Worm (Caenorhabditis elegans): ENCODE data around the gene hsp-60.

The hsp-60 gene

ce11 chrIII:1652181-1652580, 32.6 kb downstream of the hsp-60 start, which contains the start of gene Y22D7AL.1:
Y22D7AL.1 (plus strand) TSS chrIII:1652481.
- TF ChIP-seq lsl-1 (GFP tag; optimal IDR thresholded peaks at IDR 0.05) (no peak), lir-1 (GFP tag; conservative IDR thresholded peaks at IDR 0.05) (no peak), C06A6.2 (GFP tag; conservative IDR thresholded peaks at IDR 0.05) (no peak), K12H6.12 (tag; optimal IDR thresholded peaks at IDR 0.05) (no peak), F23B12.7 (tag; optimal IDR thresholded peaks at IDR 0.05; ENCODE audit: insufficient read depth) (no peak), sdz-38 (tag; optimal IDR thresholded peaks at IDR 0.05) (no peak), xnd-1 (tag; optimal IDR thresholded peaks at IDR 0.05) (no peak), Y79H2A.3 (GFP tag; conservative IDR thresholded peaks at IDR 0.05) (no peak), somi-1 (GFP tag; optimal IDR thresholded peaks at IDR 0.05) (no peak), lsy-27 (tag; optimal IDR thresholded peaks at IDR 0.05; ENCODE audit: borderline replicate concordance, insufficient read depth) (no peak), bed-2 (GFP tag; IDR thresholded peaks at IDR 0.05) (no peak), cebp-1 (GFP tag; IDR thresholded peaks at IDR 0.05) (no peak), cebp-1 (tag; optimal IDR thresholded peaks at IDR 0.05) (no peak), tbx-9 (tag; optimal IDR thresholded peaks at IDR 0.05; ENCODE audit: borderline replicate concordance) (no peak)

ce11 chrIII:1652925-1653324, 33.4 kb downstream of the hsp-60 start:
- TF ChIP-seq gei-17 (GFP tag; optimal IDR thresholded peaks at IDR 0.05): no peak
- TF ChIP-seq F57C9.4 (tag; optimal IDR thresholded peaks at IDR 0.05): no peak
- no peak for TF ChIP-seq ztf-26 (tag; optimal IDR thresholded peaks at IDR 0.05)
- no peak for TF ChIP-seq nfyb-1 (GFP tag; IDR thresholded peaks at IDR 0.05)
- TF ChIP-seq B0261.1 (tag; optimal IDR thresholded peaks at IDR 0.05): no peak
- TF ChIP-seq ztf-28 (GFP tag; IDR thresholded peaks at IDR 0.05): no peak
- TF ChIP-seq xnd-1 (tag; optimal IDR thresholded peaks at IDR 0.05): no peak
- TF ChIP-seq F23B12.7 (tag; optimal IDR thresholded peaks at IDR 0.05; ENCODE audit: insufficient read depth): no peak

ce11 chrIII:1656307-1656706, 36.8 kb downstream of the hsp-60 start:
- TF ChIP-seq egrh-3 (GFP tag; IDR thresholded peaks at IDR 0.05): peak; percentile 91

- TF ChIP-seq snpc-3.4 (tag; optimal IDR thresholded peaks at IDR 0.05) (no peak), let-526 (GFP tag; IDR thresholded peaks at IDR 0.05) (no peak), ceh-79 (tag; optimal IDR thresholded peaks at IDR 0.05) (no peak), mcd-1 (GFP tag; IDR thresholded peaks at IDR 0.05) (no peak), F57A8.1 (GFP tag; optimal IDR thresholded peaks at IDR 0.05) (no peak), mxl-1 (tag; optimal IDR thresholded peaks at IDR 0.05) (no peak), him-1 (tag; optimal IDR thresholded peaks at IDR 0.05) (no peak), lin-40 (tag; optimal IDR thresholded peaks at IDR 0.05) (no peak), ztf-3 (GFP tag; optimal IDR thresholded peaks at IDR 0.05) (no peak), zfh-2 (GFP tag; conservative IDR thresholded peaks at IDR 0.05) (no peak), ceh-91 (GFP tag; IDR thresholded peaks at IDR 0.05) (no peak), dpff-1 (tag; optimal IDR thresholded peaks at IDR 0.05) (no peak)
Measured at ce11 chrIII:1657380-1657779, 37.8 kb downstream of the hsp-60 start, which contains the start of gene cht-4. cht-4 (minus strand) TSS chrIII:1657480.

- no peak for TF ChIP-seq sdz-38 (tag; optimal IDR thresholded peaks at IDR 0.05)
- no peak; the same call in 1 of the 2 replicates for TF ChIP-seq zfh-2 (GFP tag; conservative IDR thresholded peaks at IDR 0.05)
- no peak for TF ChIP-seq nfya-1 (tag; optimal IDR thresholded peaks at IDR 0.05; ENCODE audit: borderline replicate concordance, insufficient read depth)
- no peak for TF ChIP-seq B0336.3 (GFP tag; IDR thresholded peaks at IDR 0.05)
- no peak for TF ChIP-seq C06A6.2 (GFP tag; conservative IDR thresholded peaks at IDR 0.05)
- no peak for TF ChIP-seq tbx-9 (tag; optimal IDR thresholded peaks at IDR 0.05; ENCODE audit: borderline replicate concordance)
- no peak for TF ChIP-seq cebp-1 (GFP tag; IDR thresholded peaks at IDR 0.05)
- no peak for TF ChIP-seq cebp-1 (tag; optimal IDR thresholded peaks at IDR 0.05)
- no peak for TF ChIP-seq ama-1 (optimal IDR thresholded peaks at IDR 0.05)
- no peak for TF ChIP-seq ama-1 (GFP tag; optimal IDR thresholded peaks at IDR 0.05)
- no peak for TF ChIP-seq ccch-3 (GFP tag; optimal IDR thresholded peaks at IDR 0.05)
- no peak for TF ChIP-seq lin-26 (GFP tag; IDR thresholded peaks at IDR 0.05)
- no peak for TF ChIP-seq lin-54 (GFP tag; optimal IDR thresholded peaks at IDR 0.05)
Measured at ce11 chrIII:1659763-1660162, 40.2 kb downstream of the hsp-60 start, which contains the start of gene Y22D7AL.15. Y22D7AL.15 (minus strand) TSS chrIII:1659863.

All from whole organism, young adult.